Fruit fly (Drosophila melanogaster) whole organism, embryonic: ENCODE measurements around the gene Lcp65Ad.

ENCODE experiments used
- Bteb2 ChIP-seq: fragments of 200-800 bp; sonication (Bioruptor generic); optimal IDR thresholded peaks from 2 replicates; lab custom pipeline; 2016; ENCODE audit warnings: missing biosample characterization, missing genetic modification characterization
- CG12104 ChIP-seq: fragments of 200-800 bp; sonication (Bioruptor generic); optimal IDR thresholded peaks from 3 replicates; lab custom pipeline; 2016; ENCODE audit warnings: missing biosample characterization, missing genetic modification characterization
- CG34224 ChIP-seq: fragments of 200-800 bp; sonication (Bioruptor generic); IDR thresholded peaks from 3 replicates; pipeline ENCODE4 v1.3.6; 2022; ENCODE audit warnings: missing biosample characterization, missing genetic modification characterization; ENCODE audit not compliant: partially characterized antibody
- CG34376 ChIP-seq: fragments of 200-800 bp; sonication (Bioruptor generic); optimal IDR thresholded peaks from 2 replicates; lab custom pipeline; 2018; ENCODE audit warnings: missing biosample characterization, mild to moderate bottlenecking, missing genetic modification characterization
- CG9797 ChIP-seq: fragments of 200-800 bp; sonication (Bioruptor generic); optimal IDR thresholded peaks from 3 replicates; lab custom pipeline; 2018; ENCODE audit warnings: missing biosample characterization, mild to moderate bottlenecking, missing genetic modification characterization
- pan ChIP-seq, 4 experiments: fragments of >200 bp in 3 of 4; fragments of 200-800 bp in 1 of 4; sonication (Bioruptor generic) in 1 of 4; optimal IDR thresholded peaks in 3 of 4; IDR thresholded peaks in 1 of 4; 2 replicates each; pipeline versions ENCODE4 v1.3.6 to Lab custom; 2017 to 2022; ENCODE audit warnings: missing biosample characterization in 2 of 4, missing genetic modification characterization in 2 of 4, mixed read lengths in 1 of 4
- wek ChIP-seq: fragments of 200-800 bp; sonication (Bioruptor generic); optimal IDR thresholded peaks from 3 replicates; lab custom pipeline; 2018; ENCODE audit warnings: missing biosample characterization, mild to moderate bottlenecking, missing genetic modification characterization, moderate library complexity

DNA sequence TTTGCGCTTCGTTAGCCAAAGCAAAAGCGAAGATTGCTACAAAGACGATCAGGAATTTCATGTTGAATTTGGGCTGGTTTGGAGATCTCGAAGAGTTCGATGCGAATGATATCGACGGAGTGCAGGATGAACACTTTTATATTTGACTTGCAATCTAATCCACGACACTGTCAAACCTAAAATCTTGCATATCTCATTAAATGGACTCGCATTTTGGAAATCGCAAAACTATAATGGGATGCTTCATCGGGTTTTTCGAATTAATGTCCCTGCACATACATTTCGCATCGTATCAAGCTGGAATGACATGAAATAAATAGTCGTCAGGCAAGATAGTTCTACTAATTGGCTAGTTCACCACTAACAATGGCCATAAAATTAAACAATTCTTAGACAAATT, 5.2 kb upstream of the Lcp65Ad start, which contains the start of gene Lcp65Ae:
- TF ChIP-seq CG34224 (no peak), CG9797 (GFP tag; lab: Kevin White, UChicago) (no peak), CG12104 (no peak), Bteb2 (no peak), CG34376 (GFP tag; lab: Kevin White, UChicago) (no peak), wek (no peak), pan (optimal IDR thresholded peaks at IDR 0.05; lab: Kevin White, UChicago) (no peak), pan (GFP tag; optimal IDR thresholded peaks at IDR 0.05 in 1 of 2, IDR thresholded peaks at IDR 0.05 in 1 of 2) (no peak)
